Fruit fly (Drosophila melanogaster) whole organism: ENCODE measurements around the gene CG7564.

Experiments
- CG8478 ChIP-seq: fragments of >200 bp; optimal IDR thresholded peaks from 2 replicates; lab custom pipeline; 2018; ENCODE audit warnings: inconsistent platforms
- EcR ChIP-seq, 2 experiments: fragments of >200 bp; optimal IDR thresholded peaks; 2 replicates each; lab custom pipeline; 2017; ENCODE audit warnings: missing biosample characterization in 2 of 2, missing genetic modification characterization in 2 of 2, missing genetic modification reagents in 2 of 2
- psq ChIP-seq: fragments of >200 bp; optimal IDR thresholded peaks from 2 replicates; lab custom pipeline; 2017
- usp ChIP-seq: fragments of >200 bp; optimal IDR thresholded peaks from 2 replicates; lab custom pipeline; 2017; ENCODE audit warnings: missing biosample characterization, missing genetic modification characterization, mixed read lengths

- TF ChIP-seq psq (lab: Kevin White, UChicago): no peak
- TF ChIP-seq usp (GFP tag; lab: Kevin White, UChicago): no peak
- TF ChIP-seq CG8478 (lab: Kevin White, UChicago): no peak
- peak in 1 of 2 experiments; percentile 88 for TF ChIP-seq EcR (GFP tag; optimal IDR thresholded peaks at IDR 0.05; lab: Kevin White, UChicago)
These were observed 15.0 kb upstream of the CG7564 start for dm6 chr3L:17498952-17499710.
